Fruit fly (Drosophila melanogaster) whole organism, pupa: Measurements from ENCODE around the gene drl.

Experiments used
- CG10348 ChIP-seq: fragments of 200-800 bp; sonication (Bioruptor generic); IDR thresholded peaks from 2 replicates; pipeline ENCODE4 v1.3.6; 2022; ENCODE audit warnings: missing biosample characterization, missing genetic modification characterization
- CG12605 ChIP-seq: fragments of 200-800 bp; sonication (Bioruptor generic); IDR thresholded peaks from 2 replicates; pipeline ENCODE4 v1.3.6; 2022; ENCODE audit warnings: missing biosample characterization, missing genetic modification characterization
- CG14655 ChIP-seq: fragments of 200-800 bp; sonication (Bioruptor generic); optimal IDR thresholded peaks from 3 replicates; lab custom pipeline; 2017; ENCODE audit warnings: mild to moderate bottlenecking, missing biosample characterization, missing genetic modification reagents, missing genetic modification characterization
- CG15710 ChIP-seq: fragments of 200-800 bp; sonication (Bioruptor generic); optimal IDR thresholded peaks from 2 replicates; lab custom pipeline; 2018; ENCODE audit warnings: missing biosample characterization, mild to moderate bottlenecking, missing genetic modification characterization, moderate library complexity
- CG8159 ChIP-seq: fragments of 200-800 bp; sonication (Bioruptor generic); optimal IDR thresholded peaks from 3 replicates; lab custom pipeline; 2018; ENCODE audit warnings: missing biosample characterization, mild to moderate bottlenecking, missing genetic modification characterization, moderate library complexity
- CG8301 ChIP-seq: fragments of 200-800 bp; sonication (Bioruptor generic); optimal IDR thresholded peaks from 2 replicates; lab custom pipeline; 2018; ENCODE audit warnings: missing biosample characterization, mild to moderate bottlenecking, missing genetic modification characterization
- EcR ChIP-seq: fragments of 200-800 bp; sonication (Bioruptor generic); optimal IDR thresholded peaks from 3 replicates; lab custom pipeline; 2019; ENCODE audit warnings: missing biosample characterization, missing genetic modification characterization, mild to moderate bottlenecking, moderate library complexity, missing genetic modification reagents
- Ets98B ChIP-seq: fragments of 200-800 bp; sonication (Bioruptor generic); IDR thresholded peaks from 2 replicates; pipeline ENCODE4 v1.3.6; 2022; ENCODE audit warnings: missing biosample characterization, missing genetic modification characterization
- Pif1B ChIP-seq: fragments of 200-800 bp; sonication (Bioruptor generic); optimal IDR thresholded peaks from 3 replicates; lab custom pipeline; 2016; ENCODE audit warnings: missing biosample characterization, missing genetic modification characterization
- Snoo ChIP-seq: fragments of 200-800 bp; sonication (Bioruptor generic); optimal IDR thresholded peaks from 3 replicates; lab custom pipeline; 2017; ENCODE audit warnings: missing biosample characterization, mild to moderate bottlenecking, missing genetic modification characterization, inconsistent platforms

DNA sequence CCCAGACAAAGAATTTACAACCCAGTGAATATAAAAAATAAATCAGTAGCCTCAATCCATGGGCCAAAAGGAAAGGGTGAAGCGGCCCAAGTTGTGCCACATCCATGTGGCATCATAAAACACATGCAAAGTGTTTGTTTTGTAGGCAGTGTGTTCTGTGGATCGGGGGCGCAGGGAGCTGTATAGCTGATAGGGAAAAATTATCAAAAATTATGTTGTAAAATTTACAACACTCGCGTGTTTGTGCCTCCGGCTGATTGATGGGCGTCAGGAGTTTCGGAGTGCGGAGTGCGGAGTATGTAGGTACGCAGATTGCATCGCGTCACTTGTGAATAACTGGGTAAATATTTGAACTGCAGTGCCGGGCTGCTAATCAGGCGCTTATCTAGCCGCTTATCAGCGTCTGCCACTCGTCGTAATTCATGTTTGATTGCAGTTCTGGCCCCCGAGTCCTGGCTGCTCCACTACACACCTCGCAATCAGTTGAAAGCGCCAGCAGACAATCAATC lies 1.7 kb downstream of the drl start:
- TF ChIP-seq CG12605 (GFP tag; lab: Robert Waterston, UW): no peak
- TF ChIP-seq Pif1B (GFP tag; lab: Kevin White, UChicago): no peak
- TF ChIP-seq Snoo (tag; lab: Kevin White, UChicago): no peak
- no peak for TF ChIP-seq CG8301
- no peak for TF ChIP-seq CG8159 (tag; lab: Kevin White, UChicago)
- no peak for TF ChIP-seq CG10348 (GFP tag; lab: Robert Waterston, UW)
- TF ChIP-seq EcR (GFP tag; lab: Kevin White, UChicago): no peak
- no peak for TF ChIP-seq Ets98B (GFP tag; lab: Robert Waterston, UW)
- no peak for TF ChIP-seq CG14655 (GFP tag; lab: Kevin White, UChicago)
- no peak for TF ChIP-seq CG15710
